Worm (Caenorhabditis elegans) whole organism, young adult: ENCODE measurements around the gene apa-2.

Experiments
- F10E7.11 ChIP-seq: sonication (generic microtip); optimal IDR thresholded peaks from 2 replicates; lab custom pipeline; 2017; ENCODE audit warnings: mild to moderate bottlenecking, missing genetic modification characterization, moderate library complexity, missing compliant biosample characterization
- F23B12.7 ChIP-seq: sonication (generic microtip); optimal IDR thresholded peaks from 2 replicates; lab custom pipeline; 2017; ENCODE audit warnings: missing genetic modification characterization, mild to moderate bottlenecking, missing compliant biosample characterization, antibody characterized with exemption, moderate library complexity; ENCODE audit not compliant: insufficient read depth
- F39B2.1 ChIP-seq: fragments of 200-800 bp; sonication (Bioruptor generic); IDR thresholded peaks from 2 replicates; pipeline ENCODE4 v1.3.6; 2022; ENCODE audit warnings: missing genetic modification reagents, missing genetic modification characterization, missing compliant biosample characterization
- F49E8.2 ChIP-seq: sonication (generic microtip); optimal IDR thresholded peaks from 3 replicates; lab custom pipeline; 2017; ENCODE audit warnings: missing genetic modification characterization, mild to moderate bottlenecking, missing compliant biosample characterization, antibody characterized with exemption, moderate library complexity; ENCODE audit not compliant: insufficient read depth
- F52B5.7 ChIP-seq: sonication (generic microtip); optimal IDR thresholded peaks from 2 replicates; lab custom pipeline; 2016; ENCODE audit warnings: mild to moderate bottlenecking, missing genetic modification characterization, missing compliant biosample characterization
- F57A8.1 ChIP-seq: fragments of 200-800 bp; sonication (Bioruptor generic); optimal IDR thresholded peaks from 2 replicates; lab custom pipeline; 2018; ENCODE audit warnings: mild to moderate bottlenecking, missing genetic modification characterization, moderate library complexity, missing compliant biosample characterization
- F57C9.4 ChIP-seq: sonication (generic microtip); optimal IDR thresholded peaks from 2 replicates; lab custom pipeline; 2017; ENCODE audit warnings: mild to moderate bottlenecking, missing genetic modification characterization, missing compliant biosample characterization
- T07F8.4 ChIP-seq: sonication (generic microtip); optimal IDR thresholded peaks from 2 replicates; lab custom pipeline; 2016; ENCODE audit warnings: mild to moderate bottlenecking, missing genetic modification characterization, moderate library complexity, missing compliant biosample characterization
- Y56A3A.18 ChIP-seq: fragments of 200-800 bp; sonication (Bioruptor generic); IDR thresholded peaks from 2 replicates; pipeline ENCODE4 v1.3.6; 2022; ENCODE audit warnings: missing genetic modification reagents, missing genetic modification characterization, missing compliant biosample characterization
- Y67H2A.10 ChIP-seq: fragments of 200-800 bp; sonication (Bioruptor generic); conservative IDR thresholded peaks from 2 replicates; pipeline ENCODE4 v1.3.6; 2022; ENCODE audit warnings: missing genetic modification reagents, missing genetic modification characterization, missing compliant biosample characterization
- aptf-3 ChIP-seq: fragments of 200-800 bp; sonication (Bioruptor generic); IDR thresholded peaks from 2 replicates; pipeline ENCODE4 v1.3.6; 2022; ENCODE audit warnings: missing genetic modification characterization, missing compliant biosample characterization
- bed-2 ChIP-seq: fragments of 200-800 bp; sonication (Bioruptor generic); IDR thresholded peaks from 2 replicates; pipeline ENCODE4 v1.3.6; 2022; ENCODE audit warnings: missing genetic modification reagents, missing genetic modification characterization, missing compliant biosample characterization
- ccch-3 ChIP-seq: fragments of 200-800 bp; sonication (Bioruptor generic); optimal IDR thresholded peaks from 2 replicates; lab custom pipeline; 2018; ENCODE audit warnings: mild to moderate bottlenecking, missing genetic modification characterization, missing compliant biosample characterization
- ceh-58 ChIP-seq: fragments of 200-800 bp; sonication (Bioruptor generic); IDR thresholded peaks from 2 replicates; pipeline ENCODE4 v1.3.6; 2022; ENCODE audit warnings: missing genetic modification characterization, missing compliant biosample characterization
- ceh-91 ChIP-seq: fragments of 200-800 bp; sonication (Bioruptor generic); IDR thresholded peaks from 2 replicates; pipeline ENCODE4 v1.3.6; 2022; ENCODE audit warnings: missing genetic modification reagents, missing genetic modification characterization, missing compliant biosample characterization
- efl-1 ChIP-seq: fragments of 150-350 bp; optimal IDR thresholded peaks from 2 replicates; lab custom pipeline; 2014; ENCODE audit warnings: missing biosample characterization, missing genetic modification reagents, missing genetic modification characterization
- ets-4 ChIP-seq: fragments of 200-800 bp; sonication (Bioruptor generic); optimal IDR thresholded peaks from 2 replicates; lab custom pipeline; 2018; ENCODE audit warnings: mild to moderate bottlenecking, missing genetic modification characterization, missing compliant biosample characterization
- fkh-3 ChIP-seq: sonication (generic microtip); optimal IDR thresholded peaks from 2 replicates; lab custom pipeline; 2016; ENCODE audit warnings: mild to moderate bottlenecking, missing genetic modification characterization, missing compliant biosample characterization
- hmg-1.2 ChIP-seq: fragments of 200-800 bp; sonication (Bioruptor generic); IDR thresholded peaks from 2 replicates; pipeline ENCODE4 v1.3.6; 2022; ENCODE audit warnings: missing genetic modification reagents, missing genetic modification characterization, missing compliant biosample characterization
- hmg-20 ChIP-seq: fragments of 200-800 bp; sonication (Bioruptor generic); IDR thresholded peaks from 2 replicates; pipeline ENCODE4 v1.3.6; 2022; ENCODE audit warnings: missing genetic modification reagents, missing genetic modification characterization, missing compliant biosample characterization
- hsf-1 ChIP-seq: fragments of 200-800 bp; sonication (Bioruptor generic); IDR thresholded peaks from 2 replicates; pipeline ENCODE4 v1.3.6; 2022; ENCODE audit warnings: missing genetic modification reagents, missing genetic modification characterization, missing compliant biosample characterization
- lag-1 ChIP-seq: fragments of 200-800 bp; sonication (Bioruptor generic); IDR thresholded peaks from 2 replicates; pipeline ENCODE4 v1.3.6; 2022; ENCODE audit warnings: missing genetic modification reagents, missing genetic modification characterization, missing compliant biosample characterization
- let-526 ChIP-seq: fragments of 200-800 bp; sonication (Bioruptor generic); IDR thresholded peaks from 2 replicates; pipeline ENCODE4 v1.3.6; 2022; ENCODE audit warnings: missing genetic modification reagents, missing genetic modification characterization, missing compliant biosample characterization
- lin-35 ChIP-seq, 3 experiments: fragments of 150-350 bp in 2 of 3; sonication (generic microtip) in 1 of 3; optimal IDR thresholded peaks; 2 replicates each; lab custom pipeline; 2014 to 2018; ENCODE audit warnings: missing biosample characterization in 3 of 3, missing genetic modification characterization in 3 of 3, missing genetic modification reagents in 3 of 3
- lsy-27 ChIP-seq: sonication (generic microtip); optimal IDR thresholded peaks from 2 replicates; lab custom pipeline; 2017; ENCODE audit warnings: missing genetic modification characterization, mild to moderate bottlenecking, missing compliant biosample characterization, antibody characterized with exemption, missing genotype, borderline replicate concordance; ENCODE audit not compliant: insufficient read depth
- madf-10 ChIP-seq: sonication (generic microtip); optimal IDR thresholded peaks from 2 replicates; lab custom pipeline; 2016; ENCODE audit warnings: mild to moderate bottlenecking, missing genetic modification characterization, missing compliant biosample characterization
- madf-3 ChIP-seq: fragments of 200-800 bp; sonication (Bioruptor generic); IDR thresholded peaks from 2 replicates; pipeline ENCODE4 v1.3.6; 2022; ENCODE audit warnings: missing genetic modification reagents, missing genetic modification characterization, missing compliant biosample characterization
- madf-8 ChIP-seq: fragments of 200-800 bp; sonication (Bioruptor generic); conservative IDR thresholded peaks from 2 replicates; pipeline ENCODE4 v1.3.6; 2022; ENCODE audit warnings: missing genetic modification reagents, missing genetic modification characterization, missing compliant biosample characterization
- mes-4 ChIP-seq: sonication (generic microtip); optimal IDR thresholded peaks from 2 replicates; lab custom pipeline; 2016; ENCODE audit warnings: missing genotype, missing genetic modification characterization, missing compliant biosample characterization
- mxl-1 ChIP-seq: sonication (generic microtip); optimal IDR thresholded peaks from 2 replicates; lab custom pipeline; 2016; ENCODE audit warnings: missing genetic modification characterization, missing compliant biosample characterization
- nfya-2 ChIP-seq: fragments of 200-800 bp; sonication (Bioruptor generic); IDR thresholded peaks from 2 replicates; pipeline ENCODE4 v1.3.6; 2022; ENCODE audit warnings: missing genetic modification reagents, missing genetic modification characterization, missing compliant biosample characterization
- nfyb-1 ChIP-seq: fragments of 200-800 bp; sonication (Bioruptor generic); IDR thresholded peaks from 2 replicates; pipeline ENCODE4 v1.3.6; 2022; ENCODE audit warnings: missing genetic modification reagents, missing genetic modification characterization, missing compliant biosample characterization
- nhr-120 ChIP-seq: fragments of 200-800 bp; sonication (Bioruptor generic); IDR thresholded peaks from 2 replicates; pipeline ENCODE4 v1.3.6; 2022; ENCODE audit warnings: missing genetic modification characterization, missing compliant biosample characterization
- nhr-90 ChIP-seq: sonication (generic microtip); optimal IDR thresholded peaks from 2 replicates; lab custom pipeline; 2016; ENCODE audit warnings: missing genotype, mild to moderate bottlenecking, missing genetic modification characterization, missing compliant biosample characterization
- pbrm-1 ChIP-seq: fragments of 200-800 bp; sonication (Bioruptor generic); IDR thresholded peaks from 2 replicates; pipeline ENCODE4 v1.3.6; 2022; ENCODE audit warnings: missing genetic modification reagents, missing genetic modification characterization, missing compliant biosample characterization
- pha-4 ChIP-seq: fragments of 150-350 bp; sonication (generic microtip); optimal IDR thresholded peaks from 2 replicates; lab custom pipeline; 2014; ENCODE audit warnings: missing biosample characterization, missing genetic modification reagents, missing genetic modification characterization
- rec-8 ChIP-seq, 2 experiments: sonication (generic microtip); optimal IDR thresholded peaks; 2 replicates each; lab custom pipeline; 2016; ENCODE audit warnings: mild to moderate bottlenecking in 2 of 2, missing genetic modification characterization in 2 of 2, missing genetic modification reagents in 2 of 2, missing genotype in 2 of 2, missing biosample characterization in 1 of 2, missing compliant biosample characterization in 1 of 2, moderate library complexity in 1 of 2
- sea-2 ChIP-seq: fragments of 200-800 bp; sonication (Bioruptor generic); IDR thresholded peaks from 2 replicates; pipeline ENCODE4 v1.3.6; 2022; ENCODE audit warnings: missing genetic modification characterization, missing compliant biosample characterization
- snpc-1.1 ChIP-seq: sonication (generic microtip); optimal IDR thresholded peaks from 2 replicates; lab custom pipeline; 2017; ENCODE audit warnings: missing genetic modification characterization, mild to moderate bottlenecking, missing compliant biosample characterization, antibody characterized with exemption, moderate library complexity, missing genotype, missing genetic modification reagents; ENCODE audit not compliant: insufficient read depth
- sptf-2 ChIP-seq: fragments of 200-800 bp; sonication (Bioruptor generic); optimal IDR thresholded peaks from 2 replicates; lab custom pipeline; 2018; ENCODE audit warnings: mild to moderate bottlenecking, missing genetic modification characterization, missing compliant biosample characterization
- tbx-9 ChIP-seq: sonication (generic microtip); optimal IDR thresholded peaks from 2 replicates; lab custom pipeline; 2016; ENCODE audit warnings: borderline replicate concordance, missing genetic modification characterization, inconsistent platforms, missing compliant biosample characterization
- tlf-1 ChIP-seq: fragments of 200-800 bp; sonication (Bioruptor generic); optimal IDR thresholded peaks from 2 replicates; lab custom pipeline; 2018; ENCODE audit warnings: mild to moderate bottlenecking, missing genetic modification characterization, missing compliant biosample characterization
- unc-130 ChIP-seq: sonication (generic microtip); optimal IDR thresholded peaks from 2 replicates; lab custom pipeline; 2016; ENCODE audit warnings: missing genetic modification reagents, missing genetic modification characterization, missing compliant biosample characterization
- zfh-2 ChIP-seq: fragments of 200-800 bp; sonication (Bioruptor generic); conservative IDR thresholded peaks from 2 replicates; pipeline ENCODE4 v1.3.6; 2022; ENCODE audit warnings: missing genetic modification reagents, missing genetic modification characterization, missing compliant biosample characterization
- ztf-18 ChIP-seq: sonication (generic microtip); optimal IDR thresholded peaks from 2 replicates; lab custom pipeline; 2016; ENCODE audit warnings: missing genotype, mild to moderate bottlenecking, missing genetic modification characterization, missing compliant biosample characterization
- ztf-25 ChIP-seq: fragments of 200-800 bp; sonication (Bioruptor generic); IDR thresholded peaks from 2 replicates; pipeline ENCODE4 v1.3.6; 2022; ENCODE audit warnings: missing genetic modification reagents, missing genetic modification characterization, missing compliant biosample characterization
- ztf-26 ChIP-seq: sonication (generic microtip); optimal IDR thresholded peaks from 2 replicates; lab custom pipeline; 2017; ENCODE audit warnings: missing genetic modification characterization, missing compliant biosample characterization
- ztf-28 ChIP-seq: fragments of 200-800 bp; sonication (Bioruptor generic); IDR thresholded peaks from 2 replicates; pipeline ENCODE4 v1.3.6; 2022; ENCODE audit warnings: missing genetic modification reagents, missing genetic modification characterization, missing compliant biosample characterization

Gene apa-2

ce11 chrX:9347380-9347979, 9.0 kb downstream of the apa-2 start, which contains the start of gene oga-1:
Gene oga-1 (minus strand): TSS chrX:9347430.
- TF ChIP-seq ceh-58 (GFP tag; lab: Robert Waterston, UW) (no peak), hmg-1.2 (GFP tag; lab: Robert Waterston, UW) (peak; percentile 82), ccch-3 (GFP tag; lab: Kevin White, UChicago) (no peak), F52B5.7 (no peak), madf-10 (peak; percentile 29), sptf-2 (GFP tag; lab: Kevin White, UChicago) (no peak), tlf-1 (GFP tag; lab: Kevin White, UChicago) (no peak), F57A8.1 (GFP tag; lab: Kevin White, UChicago) (no peak), ztf-25 (GFP tag; lab: Robert Waterston, UW) (no peak), pbrm-1 (peak; percentile 67; the same call in 1 of the 2 replicates), mes-4 (tag; lab: Kevin White, UChicago) (no peak), F57C9.4 (no peak), unc-130 (GFP tag; lab: Kevin White, UChicago) (no peak), hsf-1 (GFP tag; lab: Robert Waterston, UW) (peak; percentile 86), T07F8.4 (tag; lab: Kevin White, UChicago) (no peak), aptf-3 (no peak), fkh-3 (tag; lab: Kevin White, UChicago) (no peak), nfyb-1 (GFP tag; lab: Robert Waterston, UW) (peak; percentile 75; the same call in 1 of the 2 replicates), F23B12.7 (no peak), F10E7.11 (no peak), nhr-120 (GFP tag; lab: Robert Waterston, UW) (no peak), lin-35 (GFP tag; optimal IDR thresholded peaks at IDR 0.05; lab: Kevin White, UChicago) (no peak), nfya-2 (GFP tag; lab: Robert Waterston, UW) (no peak), zfh-2 (no peak), ceh-91 (GFP tag; lab: Robert Waterston, UW) (no peak), let-526 (GFP tag; lab: Robert Waterston, UW) (peak; percentile 54; the same call in 1 of the 2 replicates), pha-4 (tag; lab: Kevin White, UChicago) (no peak), ztf-28 (GFP tag; lab: Robert Waterston, UW) (no peak), Y56A3A.18 (GFP tag; lab: Robert Waterston, UW) (no peak), ztf-26 (tag; lab: Kevin White, UChicago) (no peak), hmg-20 (GFP tag; lab: Robert Waterston, UW) (no peak), ztf-18 (tag; lab: Kevin White, UChicago) (no peak), rec-8 (tag; optimal IDR thresholded peaks at IDR 0.05; lab: Kevin White, UChicago) (no peak), efl-1 (no peak), ets-4 (GFP tag; lab: Kevin White, UChicago) (peak; percentile 48), lsy-27 (tag; lab: Kevin White, UChicago) (no peak), snpc-1.1 (no peak), nhr-90 (tag; lab: Kevin White, UChicago) (no peak), lag-1 (no peak), F49E8.2 (no peak), Y67H2A.10 (GFP tag; lab: Robert Waterston, UW) (peak; percentile 57; the same call in 1 of the 2 replicates), sea-2 (GFP tag; lab: Robert Waterston, UW) (no peak), tbx-9 (tag; lab: Kevin White, UChicago) (no peak), madf-3 (no peak), madf-8 (GFP tag; lab: Robert Waterston, UW) (no peak), bed-2 (GFP tag; lab: Robert Waterston, UW) (no peak), mxl-1 (tag; lab: Kevin White, UChicago) (no peak), F39B2.1 (GFP tag; lab: Robert Waterston, UW) (no peak)
